Fruit fly (Drosophila melanogaster) whole organism, adult: Measurements from ENCODE around the gene DNAlig4.

ENCODE experiments used
- CG11617 ChIP-seq: fragments of 200-800 bp; sonication (Bioruptor generic); optimal IDR thresholded peaks from 2 replicates; lab custom pipeline; 2017; ENCODE audit warnings: mild to moderate bottlenecking, missing biosample characterization, missing genetic modification reagents, missing genetic modification characterization
- CG12768 ChIP-seq: fragments of 200-800 bp; sonication (Bioruptor generic); optimal IDR thresholded peaks from 2 replicates; lab custom pipeline; 2017; ENCODE audit warnings: missing biosample characterization, missing genetic modification characterization, mild to moderate bottlenecking, moderate library complexity, missing genetic modification reagents
- Clk ChIP-seq: fragments of 200-800 bp; sonication (Bioruptor generic); optimal IDR thresholded peaks from 2 replicates; lab custom pipeline; 2017; ENCODE audit warnings: missing biosample characterization, missing genetic modification characterization
- Crg-1 ChIP-seq: fragments of 200-800 bp; sonication (Bioruptor generic); optimal IDR thresholded peaks from 2 replicates; lab custom pipeline; 2016; ENCODE audit warnings: missing biosample characterization, missing genetic modification characterization
- kay ChIP-seq: fragments of 200-800 bp; sonication (Bioruptor generic); peaks from one replicate; lab custom pipeline; 2016; ENCODE audit warnings: missing biosample characterization, missing genetic modification characterization, borderline replicate concordance
- tj ChIP-seq: fragments of 200-800 bp; sonication (Bioruptor generic); optimal IDR thresholded peaks from 3 replicates; lab custom pipeline; 2017; ENCODE audit warnings: missing biosample characterization, mild to moderate bottlenecking, missing genetic modification characterization, moderate library complexity

dm6 chrX:13648819-13649218, 18.8 kb downstream of the DNAlig4 start:
- TF ChIP-seq tj (GFP tag; lab: Kevin White, UChicago), result no peak
- no peak for TF ChIP-seq CG11617 (GFP tag; lab: Kevin White, UChicago)
- no peak for TF ChIP-seq kay (GFP tag; lab: Kevin White, UChicago)
- TF ChIP-seq CG12768 (GFP tag; lab: Kevin White, UChicago), result no peak
- TF ChIP-seq Crg-1, result no peak
- no peak for TF ChIP-seq Clk (GFP tag; lab: Kevin White, UChicago)
